Fruit fly (Drosophila melanogaster) whole organism, adult: ENCODE data around the gene sdt.

Experiments
- CG11617 ChIP-seq: fragments of 200-800 bp; sonication (Bioruptor generic); optimal IDR thresholded peaks from 2 replicates; lab custom pipeline; 2017; ENCODE audit warnings: mild to moderate bottlenecking, missing biosample characterization, missing genetic modification reagents, missing genetic modification characterization
- CG12768 ChIP-seq: fragments of 200-800 bp; sonication (Bioruptor generic); optimal IDR thresholded peaks from 2 replicates; lab custom pipeline; 2017; ENCODE audit warnings: missing biosample characterization, missing genetic modification characterization, mild to moderate bottlenecking, moderate library complexity, missing genetic modification reagents
- CG14711 ChIP-seq: fragments of 200-800 bp; sonication (Bioruptor generic); optimal IDR thresholded peaks from 2 replicates; lab custom pipeline; 2018; ENCODE audit warnings: missing biosample characterization, mild to moderate bottlenecking, missing genetic modification characterization, moderate library complexity
- CG1620 ChIP-seq: fragments of 200-800 bp; sonication (Bioruptor generic); optimal IDR thresholded peaks from 2 replicates; lab custom pipeline; 2016; ENCODE audit warnings: missing biosample characterization, missing genetic modification characterization
- CG7045 ChIP-seq: fragments of 200-800 bp; sonication (Bioruptor generic); optimal IDR thresholded peaks from 2 replicates; lab custom pipeline; 2017; ENCODE audit warnings: missing biosample characterization, mild to moderate bottlenecking, missing genetic modification characterization
- CG7101 ChIP-seq: fragments of 200-800 bp; sonication (Bioruptor generic); optimal IDR thresholded peaks from 2 replicates; lab custom pipeline; 2018; ENCODE audit warnings: missing biosample characterization, mild to moderate bottlenecking, missing genetic modification characterization, moderate library complexity
- Mnt ChIP-seq: fragments of 200-800 bp; sonication (Bioruptor generic); optimal IDR thresholded peaks from 2 replicates; lab custom pipeline; 2016; ENCODE audit warnings: missing biosample characterization, mild to moderate bottlenecking, missing genetic modification characterization
- cic ChIP-seq: fragments of 200-800 bp; sonication (Bioruptor generic); optimal IDR thresholded peaks from 2 replicates; lab custom pipeline; 2017; ENCODE audit warnings: missing biosample characterization, mild to moderate bottlenecking, missing genetic modification characterization, moderate library complexity
- cnc ChIP-seq, 2 experiments: fragments of >200 bp; optimal IDR thresholded peaks; 2 replicates each; lab custom pipeline; 2017
- kay ChIP-seq: fragments of 200-800 bp; sonication (Bioruptor generic); peaks from one replicate; lab custom pipeline; 2016; ENCODE audit warnings: missing biosample characterization, missing genetic modification characterization, borderline replicate concordance
- ovo ChIP-seq: fragments of 200-800 bp; sonication (Bioruptor generic); optimal IDR thresholded peaks from 2 replicates; lab custom pipeline; 2016; ENCODE audit warnings: missing biosample characterization, missing genetic modification characterization
- pad ChIP-seq: fragments of 200-800 bp; sonication (Bioruptor generic); optimal IDR thresholded peaks from 3 replicates; lab custom pipeline; 2017; ENCODE audit warnings: missing biosample characterization, missing genetic modification characterization, mild to moderate bottlenecking, moderate library complexity, missing genetic modification reagents
- tj ChIP-seq: fragments of 200-800 bp; sonication (Bioruptor generic); optimal IDR thresholded peaks from 3 replicates; lab custom pipeline; 2017; ENCODE audit warnings: missing biosample characterization, mild to moderate bottlenecking, missing genetic modification characterization, moderate library complexity

DNA sequence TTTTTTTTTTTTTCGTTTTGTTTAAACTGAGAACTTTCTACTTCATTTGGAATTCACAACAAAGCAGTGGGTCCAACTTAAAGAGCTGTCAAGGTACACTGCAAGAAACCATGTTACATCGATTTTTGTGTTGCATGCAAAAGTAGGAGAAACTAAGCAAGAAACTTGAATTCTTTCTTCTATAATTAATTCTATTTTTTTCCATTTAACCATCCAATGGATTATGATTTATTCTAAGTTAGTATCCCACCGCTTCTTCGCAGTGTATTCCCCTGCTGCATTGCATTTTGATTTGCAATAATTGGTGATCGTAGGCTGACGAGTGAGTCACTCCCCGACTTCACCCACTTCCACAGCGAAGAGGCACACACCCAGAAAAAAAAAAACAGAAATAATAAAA is 81.5 kb downstream of the sdt start:
- no peak for TF ChIP-seq cic (GFP tag; lab: Kevin White, UChicago)
- TF ChIP-seq CG7045 = no peak
- TF ChIP-seq ovo (GFP tag; lab: Kevin White, UChicago) = no peak
- no peak for TF ChIP-seq kay
- TF ChIP-seq CG11617 = no peak
- no peak for TF ChIP-seq Mnt (GFP tag; lab: Kevin White, UChicago)
- TF ChIP-seq tj = no peak
- peak; percentile 27 for TF ChIP-seq CG1620 (GFP tag; lab: Kevin White, UChicago)
- TF ChIP-seq CG12768 (GFP tag; lab: Kevin White, UChicago) = no peak
- TF ChIP-seq pad = no peak
- no peak for TF ChIP-seq CG7101 (tag; lab: Kevin White, UChicago)
- no peak for TF ChIP-seq CG14711
- TF ChIP-seq cnc (optimal IDR thresholded peaks at IDR 0.05; lab: Kevin White, UChicago) = no peak
